Worm (Caenorhabditis elegans) whole organism, young adult: Measurements from ENCODE around the gene pqn-89.

Experiments
- Y79H2A.3 ChIP-seq: fragments of 200-800 bp; sonication (Bioruptor generic); conservative IDR thresholded peaks from 2 replicates; pipeline ENCODE4 v1.3.6; 2022; ENCODE audit warnings: missing genetic modification reagents, missing genetic modification characterization, missing compliant biosample characterization
- mxl-1 ChIP-seq: sonication (generic microtip); optimal IDR thresholded peaks from 2 replicates; lab custom pipeline; 2016; ENCODE audit warnings: missing genetic modification characterization, missing compliant biosample characterization
- ztf-18 ChIP-seq: sonication (generic microtip); optimal IDR thresholded peaks from 2 replicates; lab custom pipeline; 2016; ENCODE audit warnings: missing genotype, mild to moderate bottlenecking, missing genetic modification characterization, missing compliant biosample characterization

- TF ChIP-seq mxl-1 (tag; lab: Kevin White, UChicago) (no peak), ztf-18 (tag; lab: Kevin White, UChicago) (no peak), Y79H2A.3 (no peak)
Observed at ce11 chrIV:6535908-6536307, 29.4 kb downstream of the pqn-89 start, which contains the start of gene C01G5.3.
